Fruit fly (Drosophila melanogaster) whole organism, adult: Measurements from ENCODE around the gene CG31274.
A peak's percentile ranks its signal among the peaks of the same experiment; 100 is the strongest.
"Not testable (repeated sequence)": the region's sequence is repeated elsewhere in the genome, so short reads cannot be mapped to it uniquely, and the experiment has no call there.

Experiments used
- CG11617 ChIP-seq: fragments of 200-800 bp; sonication (Bioruptor generic); optimal IDR thresholded peaks from 2 replicates; lab custom pipeline; 2017; ENCODE audit warnings: mild to moderate bottlenecking, missing biosample characterization, missing genetic modification reagents, missing genetic modification characterization
- CG12768 ChIP-seq: fragments of 200-800 bp; sonication (Bioruptor generic); optimal IDR thresholded peaks from 2 replicates; lab custom pipeline; 2017; ENCODE audit warnings: missing biosample characterization, missing genetic modification characterization, mild to moderate bottlenecking, moderate library complexity, missing genetic modification reagents
- CG14711 ChIP-seq: fragments of 200-800 bp; sonication (Bioruptor generic); optimal IDR thresholded peaks from 2 replicates; lab custom pipeline; 2018; ENCODE audit warnings: missing biosample characterization, mild to moderate bottlenecking, missing genetic modification characterization, moderate library complexity
- CG1620 ChIP-seq: fragments of 200-800 bp; sonication (Bioruptor generic); optimal IDR thresholded peaks from 2 replicates; lab custom pipeline; 2016; ENCODE audit warnings: missing biosample characterization, missing genetic modification characterization
- CG33017 ChIP-seq: fragments of 200-800 bp; sonication (Bioruptor generic); optimal IDR thresholded peaks from 2 replicates; lab custom pipeline; 2018; ENCODE audit warnings: missing biosample characterization, mild to moderate bottlenecking, missing genetic modification characterization, moderate library complexity
- CG5204 ChIP-seq: fragments of 200-800 bp; sonication (Bioruptor generic); optimal IDR thresholded peaks from 2 replicates; lab custom pipeline; 2016; ENCODE audit warnings: missing biosample characterization, missing genetic modification characterization
- CG7045 ChIP-seq: fragments of 200-800 bp; sonication (Bioruptor generic); optimal IDR thresholded peaks from 2 replicates; lab custom pipeline; 2017; ENCODE audit warnings: missing biosample characterization, mild to moderate bottlenecking, missing genetic modification characterization
- CG7101 ChIP-seq: fragments of 200-800 bp; sonication (Bioruptor generic); optimal IDR thresholded peaks from 2 replicates; lab custom pipeline; 2018; ENCODE audit warnings: missing biosample characterization, mild to moderate bottlenecking, missing genetic modification characterization, moderate library complexity
- Clk ChIP-seq: fragments of 200-800 bp; sonication (Bioruptor generic); optimal IDR thresholded peaks from 2 replicates; lab custom pipeline; 2017; ENCODE audit warnings: missing biosample characterization, missing genetic modification characterization
- Crg-1 ChIP-seq: fragments of 200-800 bp; sonication (Bioruptor generic); optimal IDR thresholded peaks from 2 replicates; lab custom pipeline; 2016; ENCODE audit warnings: missing biosample characterization, missing genetic modification characterization
- Hr96 ChIP-seq: fragments of 200-800 bp; sonication (Bioruptor generic); optimal IDR thresholded peaks from 2 replicates; lab custom pipeline; 2016; ENCODE audit warnings: missing biosample characterization, missing genetic modification characterization
- Mnt ChIP-seq: fragments of 200-800 bp; sonication (Bioruptor generic); optimal IDR thresholded peaks from 2 replicates; lab custom pipeline; 2016; ENCODE audit warnings: missing biosample characterization, mild to moderate bottlenecking, missing genetic modification characterization
- bab1 ChIP-seq: fragments of 200-800 bp; sonication (Bioruptor generic); optimal IDR thresholded peaks from 3 replicates; lab custom pipeline; 2019; ENCODE audit warnings: missing biosample characterization, mild to moderate bottlenecking, missing genetic modification characterization, moderate library complexity
- cic ChIP-seq: fragments of 200-800 bp; sonication (Bioruptor generic); optimal IDR thresholded peaks from 2 replicates; lab custom pipeline; 2017; ENCODE audit warnings: missing biosample characterization, mild to moderate bottlenecking, missing genetic modification characterization, moderate library complexity
- cnc ChIP-seq, 2 experiments: fragments of >200 bp; optimal IDR thresholded peaks; 2 replicates each; lab custom pipeline; 2017
- kay ChIP-seq: fragments of 200-800 bp; sonication (Bioruptor generic); peaks from one replicate; lab custom pipeline; 2016; ENCODE audit warnings: missing biosample characterization, missing genetic modification characterization, borderline replicate concordance
- ovo ChIP-seq: fragments of 200-800 bp; sonication (Bioruptor generic); optimal IDR thresholded peaks from 2 replicates; lab custom pipeline; 2016; ENCODE audit warnings: missing biosample characterization, missing genetic modification characterization
- pad ChIP-seq: fragments of 200-800 bp; sonication (Bioruptor generic); optimal IDR thresholded peaks from 3 replicates; lab custom pipeline; 2017; ENCODE audit warnings: missing biosample characterization, missing genetic modification characterization, mild to moderate bottlenecking, moderate library complexity, missing genetic modification reagents
- tj ChIP-seq: fragments of 200-800 bp; sonication (Bioruptor generic); optimal IDR thresholded peaks from 3 replicates; lab custom pipeline; 2017; ENCODE audit warnings: missing biosample characterization, mild to moderate bottlenecking, missing genetic modification characterization, moderate library complexity
- toe ChIP-seq: fragments of 200-800 bp; sonication (Bioruptor generic); optimal IDR thresholded peaks from 2 replicates; lab custom pipeline; 2016; ENCODE audit warnings: missing biosample characterization, missing genetic modification characterization

The CG31274 gene

dm6 chr3R:16992716-16993115, at the start of gene CG31274:
Gene CG31274, plus strand, starts transcription at chr3R:16993016.
- not testable (repeated sequence) for TF ChIP-seq bab1 (GFP tag; lab: Kevin White, UChicago); kay; cic (GFP tag; lab: Kevin White, UChicago)

dm6 chr3R:16944267-16944666, 48.5 kb upstream of the CG31274 start:
- TF ChIP-seq CG11617 (GFP tag; lab: Kevin White, UChicago): no peak
- no peak for TF ChIP-seq pad (GFP tag; lab: Kevin White, UChicago)
- TF ChIP-seq CG14711 (tag; lab: Kevin White, UChicago): no peak
- no peak for TF ChIP-seq Clk
- no peak for TF ChIP-seq kay
- TF ChIP-seq CG12768 (GFP tag; lab: Kevin White, UChicago): no peak
- TF ChIP-seq bab1 (GFP tag; lab: Kevin White, UChicago): no peak
- TF ChIP-seq CG7045: no peak
- no peak for TF ChIP-seq Mnt (GFP tag; lab: Kevin White, UChicago)
- no peak for TF ChIP-seq CG33017
- no peak for TF ChIP-seq toe (GFP tag; lab: Kevin White, UChicago)
- no peak for TF ChIP-seq cnc (optimal IDR thresholded peaks at IDR 0.05; lab: Kevin White, UChicago)
- no peak for TF ChIP-seq CG1620 (GFP tag; lab: Kevin White, UChicago)
- TF ChIP-seq cic (GFP tag; lab: Kevin White, UChicago): no peak
- no peak for TF ChIP-seq ovo (GFP tag; lab: Kevin White, UChicago)
- no peak for TF ChIP-seq CG7101 (tag; lab: Kevin White, UChicago)
- TF ChIP-seq Hr96 (GFP tag; lab: Kevin White, UChicago): no peak
- TF ChIP-seq tj (GFP tag; lab: Kevin White, UChicago): no peak

dm6 chr3R:16948667-16949066, 44.1 kb upstream of the CG31274 start:
- no peak for TF ChIP-seq CG12768 (GFP tag; lab: Kevin White, UChicago)
- peak; percentile 23 for TF ChIP-seq Hr96 (GFP tag; lab: Kevin White, UChicago)

dm6 chr3R:16951374-16951773, 41.4 kb upstream of the CG31274 start:
- no peak for TF ChIP-seq cnc (optimal IDR thresholded peaks at IDR 0.05; lab: Kevin White, UChicago)
- TF ChIP-seq ovo (GFP tag; lab: Kevin White, UChicago): no peak
- no peak for TF ChIP-seq CG14711 (tag; lab: Kevin White, UChicago)
- TF ChIP-seq CG7101 (tag; lab: Kevin White, UChicago): no peak
- no peak for TF ChIP-seq Crg-1 (GFP tag; lab: Kevin White, UChicago)
- TF ChIP-seq CG5204: no peak
- no peak for TF ChIP-seq CG33017
- TF ChIP-seq CG11617 (GFP tag; lab: Kevin White, UChicago): no peak
- no peak for TF ChIP-seq tj (GFP tag; lab: Kevin White, UChicago)
- TF ChIP-seq bab1 (GFP tag; lab: Kevin White, UChicago): no peak

dm6 chr3R:16954423-16954822, 38.4 kb upstream of the CG31274 start:
- no peak for TF ChIP-seq Crg-1 (GFP tag; lab: Kevin White, UChicago)

dm6 chr3R:16957759-16958536, 34.9 kb upstream of the CG31274 start:
- no peak for TF ChIP-seq CG14711 (tag; lab: Kevin White, UChicago)
- peak; percentile 9 for TF ChIP-seq tj (GFP tag; lab: Kevin White, UChicago)
- TF ChIP-seq CG33017: peak; percentile 36
- no peak for TF ChIP-seq cic (GFP tag; lab: Kevin White, UChicago)
- no peak for TF ChIP-seq toe (GFP tag; lab: Kevin White, UChicago)
- no peak for TF ChIP-seq ovo (GFP tag; lab: Kevin White, UChicago)
- no peak for TF ChIP-seq Crg-1 (GFP tag; lab: Kevin White, UChicago)
- TF ChIP-seq Hr96 (GFP tag; lab: Kevin White, UChicago): no peak
- no peak for TF ChIP-seq Mnt (GFP tag; lab: Kevin White, UChicago)
- no peak for TF ChIP-seq bab1 (GFP tag; lab: Kevin White, UChicago)
- no peak for TF ChIP-seq CG1620 (GFP tag; lab: Kevin White, UChicago)
- no peak for TF ChIP-seq cnc (optimal IDR thresholded peaks at IDR 0.05; lab: Kevin White, UChicago)
- no peak for TF ChIP-seq CG7101 (tag; lab: Kevin White, UChicago)
- TF ChIP-seq CG7045: peak; percentile 61
- TF ChIP-seq kay: no peak
- no peak for TF ChIP-seq CG5204
- no peak for TF ChIP-seq CG11617 (GFP tag; lab: Kevin White, UChicago)
- no peak for TF ChIP-seq CG12768 (GFP tag; lab: Kevin White, UChicago)
- TF ChIP-seq Clk: no peak
- no peak for TF ChIP-seq pad (GFP tag; lab: Kevin White, UChicago)

- TF ChIP-seq kay (no peak), Hr96 (GFP tag; lab: Kevin White, UChicago) (no peak)
Observed at dm6 chr3R:16960219-16960618, 32.6 kb upstream of the CG31274 start.
